Worm (Caenorhabditis elegans) whole organism, mixed stage, embryonic: ENCODE measurements around the gene srh-240.

Source experiments
- blmp-1 ChIP-seq: fragments of 150-350 bp; optimal IDR thresholded peaks from 2 replicates; lab custom pipeline; 2014; ENCODE audit warnings: missing biosample characterization, missing genetic modification characterization
- ceh-39 ChIP-seq: fragments of 150-350 bp; optimal IDR thresholded peaks from 2 replicates; lab custom pipeline; 2014; ENCODE audit warnings: missing biosample characterization, missing genetic modification characterization
- drap-1 ChIP-seq: fragments of 200-800 bp; sonication (Bioruptor generic); optimal IDR thresholded peaks from 3 replicates; lab custom pipeline; 2018; ENCODE audit warnings: mild to moderate bottlenecking, missing genetic modification characterization, missing compliant biosample characterization
- ham-2 ChIP-seq: fragments of 200-800 bp; sonication (Bioruptor generic); optimal IDR thresholded peaks from 2 replicates; lab custom pipeline; 2018; ENCODE audit warnings: mild to moderate bottlenecking, missing genetic modification characterization, missing compliant biosample characterization
- lsy-2 ChIP-seq: fragments of 150-350 bp; optimal IDR thresholded peaks from 2 replicates; lab custom pipeline; 2014; ENCODE audit warnings: missing biosample characterization, missing genetic modification characterization
- nhr-12 ChIP-seq: fragments of 150-350 bp; optimal IDR thresholded peaks from 2 replicates; lab custom pipeline; 2014; ENCODE audit warnings: missing biosample characterization, missing genetic modification characterization
- nhr-2 ChIP-seq: fragments of 150-350 bp; optimal IDR thresholded peaks from 2 replicates; lab custom pipeline; 2014; ENCODE audit warnings: missing biosample characterization, missing genetic modification characterization
- nhr-237 ChIP-seq: fragments of 150-350 bp; optimal IDR thresholded peaks from 2 replicates; lab custom pipeline; 2014; ENCODE audit warnings: missing biosample characterization, missing genetic modification characterization
- nhr-28 ChIP-seq: fragments of 150-350 bp; optimal IDR thresholded peaks from 2 replicates; lab custom pipeline; 2014; ENCODE audit warnings: missing biosample characterization, missing genetic modification characterization
- pha-4 ChIP-seq: fragments of 150-350 bp; optimal IDR thresholded peaks from 2 replicates; lab custom pipeline; 2018; ENCODE audit warnings: missing biosample characterization, missing genetic modification reagents, missing genetic modification characterization
- snpc-4 ChIP-seq: fragments of 150-350 bp; optimal IDR thresholded peaks from 2 replicates; lab custom pipeline; 2014; ENCODE audit warnings: missing biosample characterization, missing genetic modification characterization
- unc-62 ChIP-seq: fragments of 150-350 bp; optimal IDR thresholded peaks from 2 replicates; lab custom pipeline; 2014; ENCODE audit warnings: missing biosample characterization, missing genetic modification reagents, missing genetic modification characterization

ce11 chrV:2864899-2865298 lies at the start of gene srh-240:
- no peak for TF ChIP-seq ceh-39 (tag; lab: Kevin White, UChicago)
- no peak for TF ChIP-seq drap-1 (GFP tag; lab: Kevin White, UChicago)
- TF ChIP-seq nhr-2, result no peak
- no peak for TF ChIP-seq snpc-4 (tag; lab: Kevin White, UChicago)
- TF ChIP-seq lsy-2, result no peak
- TF ChIP-seq nhr-237, result no peak
- TF ChIP-seq nhr-12, result no peak
- TF ChIP-seq unc-62 (GFP tag; lab: Kevin White, UChicago), result no peak
- no peak for TF ChIP-seq nhr-28 (tag; lab: Kevin White, UChicago)
- TF ChIP-seq ham-2 (GFP tag; lab: Kevin White, UChicago), result no peak
- no peak for TF ChIP-seq pha-4 (tag; lab: Kevin White, UChicago)
- TF ChIP-seq blmp-1, result no peak
